Worm (Caenorhabditis elegans) whole organism, L1 larva: ENCODE measurements around the gene R11G1.11.
A peak's percentile ranks its signal among the peaks of the same experiment; 100 is the strongest.

Source experiments
- C04F5.9 ChIP-seq: sonication (generic microtip); optimal IDR thresholded peaks from 2 replicates; lab custom pipeline; 2016; ENCODE audit warnings: missing genetic modification characterization, missing compliant biosample characterization
- aha-1 ChIP-seq: fragments of 150-350 bp; optimal IDR thresholded peaks from 2 replicates; lab custom pipeline; 2014; ENCODE audit warnings: missing biosample characterization, missing genetic modification characterization
- alr-1 ChIP-seq: fragments of 200-800 bp; sonication (Bioruptor generic); optimal IDR thresholded peaks from 2 replicates; lab custom pipeline; 2018; ENCODE audit warnings: borderline replicate concordance, mild to moderate bottlenecking, missing genetic modification characterization, missing compliant biosample characterization
- ceh-82 ChIP-seq, 3 experiments: fragments of 150-350 bp in 1 of 3; sonication (generic microtip) in 2 of 3; optimal IDR thresholded peaks; 2 replicates each; lab custom pipeline; 2014 to 2017; ENCODE audit warnings: missing biosample characterization in 3 of 3, missing genetic modification characterization in 3 of 3
- ceh-88 ChIP-seq: fragments of 200-800 bp; sonication (Bioruptor generic); IDR thresholded peaks from 2 replicates; pipeline ENCODE4 v1.3.6; 2022; ENCODE audit warnings: missing genetic modification characterization, missing compliant biosample characterization
- efl-1 ChIP-seq, 4 experiments: fragments of 150-350 bp; optimal IDR thresholded peaks in 3 of 4; peaks in 1 of 4; 1 replicate in 1 of 4; 2 replicates in 3 of 4; lab custom pipeline; 2014; ENCODE audit warnings: missing biosample characterization in 2 of 4, missing genetic modification characterization in 2 of 4, missing genetic modification reagents in 2 of 4
- efl-3 ChIP-seq: fragments of 200-800 bp; sonication (Bioruptor generic); optimal IDR thresholded peaks from 2 replicates; lab custom pipeline; 2018; ENCODE audit warnings: mild to moderate bottlenecking, missing genetic modification characterization, missing compliant biosample characterization
- elt-2 ChIP-seq: sonication (generic microtip); optimal IDR thresholded peaks from 2 replicates; lab custom pipeline; 2016; ENCODE audit warnings: missing genetic modification characterization, mild to moderate bottlenecking, inconsistent platforms, missing compliant biosample characterization, missing genetic modification reagents
- elt-3 ChIP-seq, 6 experiments: fragments of 150-350 bp in 1 of 6; sonication (generic microtip); optimal IDR thresholded peaks; 2 replicates each; lab custom pipeline; 2017 to 2018; ENCODE audit warnings: missing biosample characterization in 6 of 6, missing genetic modification characterization in 6 of 6, inconsistent platforms in 1 of 6
- ets-5 ChIP-seq: fragments of 200-800 bp; sonication (Bioruptor generic); IDR thresholded peaks from 2 replicates; pipeline ENCODE4 v1.3.6; 2022; ENCODE audit warnings: missing genetic modification characterization, missing compliant biosample characterization
- fkh-4 ChIP-seq: sonication (generic microtip); optimal IDR thresholded peaks from 2 replicates; lab custom pipeline; 2016; ENCODE audit warnings: missing compliant biosample characterization, missing genetic modification characterization, borderline replicate concordance
- fkh-8 ChIP-seq: sonication (generic microtip); optimal IDR thresholded peaks from 2 replicates; lab custom pipeline; 2016; ENCODE audit warnings: mild to moderate bottlenecking, missing genetic modification characterization, missing compliant biosample characterization
- hlh-4 ChIP-seq: sonication (generic microtip); optimal IDR thresholded peaks from 2 replicates; lab custom pipeline; 2016; ENCODE audit warnings: mild to moderate bottlenecking, missing genetic modification characterization, missing compliant biosample characterization
- hpl-2 ChIP-seq: fragments of 150-350 bp; optimal IDR thresholded peaks from 2 replicates; lab custom pipeline; 2014; ENCODE audit warnings: missing biosample characterization, missing genetic modification reagents, missing genetic modification characterization
- lin-13 ChIP-seq: fragments of 150-350 bp; optimal IDR thresholded peaks from 2 replicates; lab custom pipeline; 2014; ENCODE audit warnings: missing biosample characterization, missing genetic modification reagents, missing genetic modification characterization
- lin-14 ChIP-seq: fragments of 200-800 bp; sonication (Bioruptor generic); optimal IDR thresholded peaks from 2 replicates; lab custom pipeline; 2018; ENCODE audit warnings: mild to moderate bottlenecking, missing genetic modification characterization, moderate library complexity, missing compliant biosample characterization
- lir-3 ChIP-seq: sonication (generic microtip); optimal IDR thresholded peaks from 2 replicates; lab custom pipeline; 2016; ENCODE audit warnings: mild to moderate bottlenecking, missing genetic modification characterization, moderate library complexity, missing compliant biosample characterization; ENCODE audit not compliant: poor library complexity
- lsy-2 ChIP-seq, 2 experiments: fragments of 150-350 bp; optimal IDR thresholded peaks; 2 replicates each; lab custom pipeline; 2014; ENCODE audit warnings: missing biosample characterization in 2 of 2, missing genetic modification characterization in 2 of 2
- mef-2 ChIP-seq: fragments of 150-350 bp; optimal IDR thresholded peaks from 2 replicates; lab custom pipeline; 2014; ENCODE audit warnings: missing biosample characterization, missing genetic modification characterization
- nhr-12 ChIP-seq: sonication (generic microtip); optimal IDR thresholded peaks from 2 replicates; lab custom pipeline; 2017; ENCODE audit warnings: missing biosample characterization, missing genetic modification characterization
- nhr-47 ChIP-seq: sonication (generic microtip); optimal IDR thresholded peaks from 2 replicates; lab custom pipeline; 2016; ENCODE audit warnings: mild to moderate bottlenecking, missing genetic modification characterization, moderate library complexity, missing compliant biosample characterization
- nhr-71 ChIP-seq: sonication (generic microtip); optimal IDR thresholded peaks from 2 replicates; lab custom pipeline; 2016; ENCODE audit warnings: mild to moderate bottlenecking, missing genetic modification characterization, moderate library complexity, missing compliant biosample characterization
- nhr-85 ChIP-seq: sonication (generic microtip); peaks from one replicate; lab custom pipeline; 2016; ENCODE audit warnings: missing genetic modification characterization, inconsistent platforms, missing compliant biosample characterization
- nhr-90 ChIP-seq: sonication (generic microtip); optimal IDR thresholded peaks from 2 replicates; lab custom pipeline; 2016; ENCODE audit warnings: mild to moderate bottlenecking, missing genetic modification characterization, missing compliant biosample characterization; ENCODE audit not compliant: poor library complexity
- pax-3 ChIP-seq: fragments of 200-800 bp; sonication (Bioruptor generic); optimal IDR thresholded peaks from 2 replicates; lab custom pipeline; 2018; ENCODE audit warnings: mild to moderate bottlenecking, missing genetic modification characterization, moderate library complexity, missing compliant biosample characterization
- skn-1 ChIP-seq: fragments of 150-350 bp; optimal IDR thresholded peaks from 2 replicates; lab custom pipeline; 2014; ENCODE audit warnings: missing biosample characterization, missing genetic modification characterization
- snu-23 ChIP-seq: sonication (generic microtip); optimal IDR thresholded peaks from 2 replicates; lab custom pipeline; 2016; ENCODE audit warnings: missing genetic modification characterization, missing compliant biosample characterization
- sox-4 ChIP-seq: sonication (generic microtip); optimal IDR thresholded peaks from 2 replicates; lab custom pipeline; 2016; ENCODE audit warnings: missing genetic modification characterization, missing compliant biosample characterization
- sptf-1 ChIP-seq: fragments of 150-350 bp; optimal IDR thresholded peaks from 2 replicates; lab custom pipeline; 2014; ENCODE audit warnings: missing biosample characterization, missing genetic modification characterization
- swsn-7 ChIP-seq: sonication (generic microtip); optimal IDR thresholded peaks from 2 replicates; lab custom pipeline; 2016; ENCODE audit warnings: missing genetic modification characterization, missing compliant biosample characterization
- tbx-2 ChIP-seq: sonication (generic microtip); optimal IDR thresholded peaks from 2 replicates; lab custom pipeline; 2016; ENCODE audit warnings: missing genetic modification characterization, missing compliant biosample characterization
- tlp-1 ChIP-seq: fragments of 150-350 bp; optimal IDR thresholded peaks from 2 replicates; lab custom pipeline; 2014; ENCODE audit warnings: missing biosample characterization, missing genetic modification characterization
- unc-130 ChIP-seq: fragments of 150-350 bp; optimal IDR thresholded peaks from 2 replicates; lab custom pipeline; 2017; ENCODE audit warnings: missing biosample characterization, missing genetic modification characterization, inconsistent platforms
- unc-30 ChIP-seq: sonication (generic microtip); optimal IDR thresholded peaks from 2 replicates; lab custom pipeline; 2017; ENCODE audit warnings: missing biosample characterization, missing genetic modification characterization
- vab-15 ChIP-seq: sonication (generic microtip); optimal IDR thresholded peaks from 2 replicates; lab custom pipeline; 2017; ENCODE audit warnings: missing genotype, mild to moderate bottlenecking, missing genetic modification characterization, missing compliant biosample characterization
- zag-1 ChIP-seq: fragments of 150-350 bp; optimal IDR thresholded peaks from 2 replicates; lab custom pipeline; 2014; ENCODE audit warnings: missing biosample characterization, missing genetic modification characterization

Gene R11G1.11

ce11 chrX:3650100-3650809 is 4.5 kb upstream of the R11G1.11 start, which contains the start of the genes sax-1 and R11G1.2 (continued):
- TF ChIP-seq fkh-8 = peak; percentile 27
- no peak for TF ChIP-seq pax-3 (tag; lab: Kevin White, UChicago)
- no peak for TF ChIP-seq aha-1
- peak; percentile 15; the same call in 1 of the 2 replicates for TF ChIP-seq ceh-88 (GFP tag; lab: Robert Waterston, UW)
- TF ChIP-seq hpl-2 (GFP tag; lab: Kevin White, UChicago) = no peak

- no peak for TF ChIP-seq nhr-90
- no peak for TF ChIP-seq fkh-4 (tag; lab: Kevin White, UChicago)
- no peak for TF ChIP-seq unc-130 (tag; lab: Kevin White, UChicago)
- no peak for TF ChIP-seq lsy-2 (tag; optimal IDR thresholded peaks at IDR 0.05; lab: Kevin White, UChicago)
- no peak for TF ChIP-seq efl-1 (optimal IDR thresholded peaks at IDR 0.05; lab: Kevin White, UChicago)
- no peak for TF ChIP-seq efl-1 (GFP tag; optimal IDR thresholded peaks at IDR 0.05 in 1 of 2; lab: Kevin White, UChicago)
- no peak for TF ChIP-seq lir-3
- no peak for TF ChIP-seq ceh-82 (tag; optimal IDR thresholded peaks at IDR 0.05; lab: Kevin White, UChicago)
- TF ChIP-seq nhr-47 (tag; lab: Kevin White, UChicago) = no peak
- no peak for TF ChIP-seq swsn-7
- TF ChIP-seq lin-14 (GFP tag; lab: Kevin White, UChicago) = no peak
- TF ChIP-seq unc-30 (tag; lab: Kevin White, UChicago) = no peak
- TF ChIP-seq mef-2 (tag; lab: Kevin White, UChicago) = no peak
- TF ChIP-seq skn-1 = no peak
- TF ChIP-seq, all 84 proteins: peak for 0
These were observed 1.2 kb downstream of the R11G1.11 start, which contains the start of gene R11G1.7 for ce11 chrX:3655972-3656371. Gene R11G1.7, plus strand, starts transcription at chrX:3656272.

ce11 chrX:3659192-3659591 is 4.5 kb downstream of the R11G1.11 start, which contains the start of gene R11G1.1:
Gene R11G1.1, plus strand, starts transcription at chrX:3659492.
- TF ChIP-seq aha-1 = no peak
- no peak for TF ChIP-seq snu-23 (GFP tag; lab: Kevin White, UChicago)
- no peak for TF ChIP-seq unc-30 (tag; lab: Kevin White, UChicago)
- TF ChIP-seq lir-3 = no peak
- TF ChIP-seq efl-1 (optimal IDR thresholded peaks at IDR 0.05; lab: Kevin White, UChicago) = no peak
- no peak for TF ChIP-seq efl-1 (GFP tag; optimal IDR thresholded peaks at IDR 0.05 in 1 of 2; lab: Kevin White, UChicago)
- no peak for TF ChIP-seq ceh-88 (GFP tag; lab: Robert Waterston, UW)
- TF ChIP-seq vab-15 (tag; lab: Kevin White, UChicago) = no peak
- TF ChIP-seq nhr-47 (tag; lab: Kevin White, UChicago) = no peak
- no peak for TF ChIP-seq pax-3 (tag; lab: Kevin White, UChicago)
- TF ChIP-seq ets-5 (GFP tag; lab: Robert Waterston, UW) = no peak
- no peak for TF ChIP-seq mef-2 (tag; lab: Kevin White, UChicago)
- TF ChIP-seq elt-3 (tag; optimal IDR thresholded peaks at IDR 0.05; lab: Kevin White, UChicago) = no peak
- TF ChIP-seq tlp-1 = no peak
- TF ChIP-seq nhr-12 (tag; lab: Kevin White, UChicago) = no peak
- TF ChIP-seq lin-13 (GFP tag; lab: Kevin White, UChicago) = no peak
- TF ChIP-seq hlh-4 (tag; lab: Kevin White, UChicago) = no peak
- TF ChIP-seq, all 84 proteins: peak for 0

ce11 chrX:3668842-3669241 is 14.1 kb downstream of the R11G1.11 start, which contains the start of gene snet-1:
Gene snet-1, minus strand, starts transcription at chrX:3668942.
- TF ChIP-seq sox-4 (tag; lab: Kevin White, UChicago) (peak; percentile 35), nhr-71 (tag; lab: Kevin White, UChicago) (peak; percentile 17), fkh-8 (peak; percentile 34), sptf-1 (tag; lab: Kevin White, UChicago) (no peak)

ce11 chrX:3671998-3672397 is 17.3 kb downstream of the R11G1.11 start, which contains the start of gene C02F12.5:
Gene C02F12.5, minus strand, starts transcription at chrX:3672098.
- TF ChIP-seq nhr-85 (tag; lab: Kevin White, UChicago) = peak; percentile 35
- no peak for TF ChIP-seq C04F5.9 (tag; lab: Kevin White, UChicago)
- no peak for TF ChIP-seq tbx-2
- TF ChIP-seq zag-1 (tag; lab: Kevin White, UChicago) = no peak
- no peak for TF ChIP-seq elt-2 (tag; lab: Kevin White, UChicago)
- TF ChIP-seq efl-3 (GFP tag; lab: Kevin White, UChicago) = no peak
- no peak for TF ChIP-seq alr-1
- TF ChIP-seq vab-15 (tag; lab: Kevin White, UChicago) = no peak
